Worm (Caenorhabditis elegans) whole organism, L1 larva: ENCODE results near the gene ZK632.9.

Experiments used
- C16A3.4 ChIP-seq: fragments of 150-350 bp; optimal IDR thresholded peaks from 2 replicates; lab custom pipeline; 2014; ENCODE audit warnings: missing biosample characterization, missing genetic modification characterization
- C34B4.2 ChIP-seq: sonication (generic microtip); optimal IDR thresholded peaks from 2 replicates; lab custom pipeline; 2017; ENCODE audit warnings: mild to moderate bottlenecking, missing genetic modification characterization, missing compliant biosample characterization
- aha-1 ChIP-seq: fragments of 150-350 bp; optimal IDR thresholded peaks from 2 replicates; lab custom pipeline; 2014; ENCODE audit warnings: missing biosample characterization, missing genetic modification characterization
- alr-1 ChIP-seq: fragments of 200-800 bp; sonication (Bioruptor generic); optimal IDR thresholded peaks from 2 replicates; lab custom pipeline; 2018; ENCODE audit warnings: borderline replicate concordance, mild to moderate bottlenecking, missing genetic modification characterization, missing compliant biosample characterization
- blmp-1 ChIP-seq: fragments of 150-350 bp; optimal IDR thresholded peaks from 2 replicates; lab custom pipeline; 2014; ENCODE audit warnings: missing biosample characterization, missing genetic modification characterization
- ceh-63 ChIP-seq: fragments of 200-800 bp; sonication (Bioruptor generic); optimal IDR thresholded peaks from 2 replicates; lab custom pipeline; 2018; ENCODE audit warnings: mild to moderate bottlenecking, missing genetic modification characterization, missing compliant biosample characterization
- ceh-8 ChIP-seq: fragments of 200-800 bp; sonication (Bioruptor generic); optimal IDR thresholded peaks from 2 replicates; lab custom pipeline; 2018; ENCODE audit warnings: mild to moderate bottlenecking, missing genetic modification characterization, moderate library complexity, missing compliant biosample characterization
- ceh-90 ChIP-seq: sonication (generic microtip); optimal IDR thresholded peaks from 2 replicates; lab custom pipeline; 2016; ENCODE audit warnings: missing genetic modification characterization, missing compliant biosample characterization
- efl-1 ChIP-seq, 4 experiments: fragments of 150-350 bp; optimal IDR thresholded peaks in 3 of 4; peaks in 1 of 4; 1 replicate in 1 of 4; 2 replicates in 3 of 4; lab custom pipeline; 2014; ENCODE audit warnings: missing biosample characterization in 2 of 4, missing genetic modification characterization in 2 of 4, missing genetic modification reagents in 2 of 4
- efl-3 ChIP-seq: fragments of 200-800 bp; sonication (Bioruptor generic); optimal IDR thresholded peaks from 2 replicates; lab custom pipeline; 2018; ENCODE audit warnings: mild to moderate bottlenecking, missing genetic modification characterization, missing compliant biosample characterization
- egl-13 ChIP-seq: sonication (generic microtip); optimal IDR thresholded peaks from 2 replicates; lab custom pipeline; 2016; ENCODE audit warnings: missing genotype, missing genetic modification reagents, missing genetic modification characterization, missing compliant biosample characterization
- egl-27 ChIP-seq, 2 experiments: fragments of 150-350 bp in 1 of 2; sonication (generic microtip); optimal IDR thresholded peaks; 3 replicates each; lab custom pipeline; 2017 to 2018; ENCODE audit warnings: missing biosample characterization in 2 of 2, missing genetic modification characterization in 2 of 2, missing genetic modification reagents in 2 of 2
- elt-2 ChIP-seq: sonication (generic microtip); optimal IDR thresholded peaks from 2 replicates; lab custom pipeline; 2016; ENCODE audit warnings: missing genetic modification characterization, mild to moderate bottlenecking, inconsistent platforms, missing compliant biosample characterization, missing genetic modification reagents
- fkh-4 ChIP-seq: sonication (generic microtip); optimal IDR thresholded peaks from 2 replicates; lab custom pipeline; 2016; ENCODE audit warnings: missing compliant biosample characterization, missing genetic modification characterization, borderline replicate concordance
- hlh-17 ChIP-seq: fragments of 200-800 bp; sonication (Bioruptor generic); optimal IDR thresholded peaks from 2 replicates; lab custom pipeline; 2018; ENCODE audit warnings: missing genetic modification characterization, mild to moderate bottlenecking, missing compliant biosample characterization, moderate library complexity, borderline replicate concordance
- irx-1 ChIP-seq: sonication (generic microtip); optimal IDR thresholded peaks from 2 replicates; lab custom pipeline; 2016; ENCODE audit warnings: missing genetic modification characterization, missing compliant biosample characterization
- lin-35 ChIP-seq, 2 experiments: fragments of 150-350 bp; optimal IDR thresholded peaks; 2 replicates each; lab custom pipeline; 2014; ENCODE audit warnings: missing biosample characterization in 2 of 2, missing genetic modification characterization in 2 of 2, missing genetic modification reagents in 2 of 2
- lsy-2 ChIP-seq, 2 experiments: fragments of 150-350 bp; optimal IDR thresholded peaks; 2 replicates each; lab custom pipeline; 2014; ENCODE audit warnings: missing biosample characterization in 2 of 2, missing genetic modification characterization in 2 of 2
- mab-9 ChIP-seq: fragments of 200-800 bp; sonication (Bioruptor generic); IDR thresholded peaks from 2 replicates; pipeline ENCODE4 v1.3.6; 2022; ENCODE audit warnings: missing genetic modification reagents, missing genetic modification characterization, missing compliant biosample characterization
- mef-2 ChIP-seq: fragments of 150-350 bp; optimal IDR thresholded peaks from 2 replicates; lab custom pipeline; 2014; ENCODE audit warnings: missing biosample characterization, missing genetic modification characterization
- nhr-11 ChIP-seq: fragments of 150-350 bp; optimal IDR thresholded peaks from 2 replicates; lab custom pipeline; 2014; ENCODE audit warnings: missing biosample characterization, missing genetic modification characterization
- nhr-19 ChIP-seq: fragments of 200-800 bp; sonication (Bioruptor generic); conservative IDR thresholded peaks from 2 replicates; pipeline ENCODE4 v1.3.6; 2022; ENCODE audit warnings: missing genetic modification characterization, missing compliant biosample characterization
- nhr-20 ChIP-seq: sonication (generic microtip); optimal IDR thresholded peaks from 2 replicates; lab custom pipeline; 2016; ENCODE audit warnings: mild to moderate bottlenecking, missing genetic modification characterization, missing compliant biosample characterization
- nhr-237 ChIP-seq: fragments of 150-350 bp; optimal IDR thresholded peaks from 2 replicates; lab custom pipeline; 2014; ENCODE audit warnings: missing biosample characterization, missing genetic modification characterization
- nhr-71 ChIP-seq: sonication (generic microtip); optimal IDR thresholded peaks from 2 replicates; lab custom pipeline; 2016; ENCODE audit warnings: mild to moderate bottlenecking, missing genetic modification characterization, moderate library complexity, missing compliant biosample characterization
- nhr-77 ChIP-seq: fragments of 150-350 bp; optimal IDR thresholded peaks from 2 replicates; lab custom pipeline; 2014; ENCODE audit warnings: missing biosample characterization, missing genetic modification characterization
- nhr-85 ChIP-seq: sonication (generic microtip); peaks from one replicate; lab custom pipeline; 2016; ENCODE audit warnings: missing genetic modification characterization, inconsistent platforms, missing compliant biosample characterization
- nhr-90 ChIP-seq: sonication (generic microtip); optimal IDR thresholded peaks from 2 replicates; lab custom pipeline; 2016; ENCODE audit warnings: mild to moderate bottlenecking, missing genetic modification characterization, missing compliant biosample characterization; ENCODE audit not compliant: poor library complexity
- pag-3 ChIP-seq: sonication (generic microtip); optimal IDR thresholded peaks from 2 replicates; lab custom pipeline; 2017; ENCODE audit warnings: missing genetic modification characterization, mild to moderate bottlenecking, missing compliant biosample characterization, antibody characterized with exemption, borderline replicate concordance; ENCODE audit not compliant: insufficient read depth
- pax-3 ChIP-seq: fragments of 200-800 bp; sonication (Bioruptor generic); optimal IDR thresholded peaks from 2 replicates; lab custom pipeline; 2018; ENCODE audit warnings: mild to moderate bottlenecking, missing genetic modification characterization, moderate library complexity, missing compliant biosample characterization
- snpc-4 ChIP-seq: fragments of 150-350 bp; optimal IDR thresholded peaks from 2 replicates; lab custom pipeline; 2014; ENCODE audit warnings: missing biosample characterization, missing genetic modification characterization
- snu-23 ChIP-seq: sonication (generic microtip); optimal IDR thresholded peaks from 2 replicates; lab custom pipeline; 2016; ENCODE audit warnings: missing genetic modification characterization, missing compliant biosample characterization
- sox-4 ChIP-seq: sonication (generic microtip); optimal IDR thresholded peaks from 2 replicates; lab custom pipeline; 2016; ENCODE audit warnings: missing genetic modification characterization, missing compliant biosample characterization
- sptf-1 ChIP-seq: fragments of 150-350 bp; optimal IDR thresholded peaks from 2 replicates; lab custom pipeline; 2014; ENCODE audit warnings: missing biosample characterization, missing genetic modification characterization
- sup-37 ChIP-seq: fragments of 200-800 bp; sonication (Bioruptor generic); optimal IDR thresholded peaks from 2 replicates; lab custom pipeline; 2018; ENCODE audit warnings: mild to moderate bottlenecking, missing genetic modification characterization, missing compliant biosample characterization
- unc-30 ChIP-seq: sonication (generic microtip); optimal IDR thresholded peaks from 2 replicates; lab custom pipeline; 2017; ENCODE audit warnings: missing biosample characterization, missing genetic modification characterization
- unc-62 ChIP-seq: fragments of 150-350 bp; optimal IDR thresholded peaks from 2 replicates; lab custom pipeline; 2014; ENCODE audit warnings: missing biosample characterization, missing genetic modification reagents, missing genetic modification characterization
- unc-86 ChIP-seq: sonication (generic microtip); optimal IDR thresholded peaks from 2 replicates; lab custom pipeline; 2016; ENCODE audit warnings: missing genetic modification characterization, missing compliant biosample characterization
- zip-4 ChIP-seq: fragments of 200-800 bp; sonication (Bioruptor generic); optimal IDR thresholded peaks from 2 replicates; lab custom pipeline; 2018; ENCODE audit warnings: mild to moderate bottlenecking, missing genetic modification characterization, moderate library complexity, missing compliant biosample characterization
- ztf-11 ChIP-seq, 2 experiments: sonication (generic microtip); optimal IDR thresholded peaks; 2 replicates each; lab custom pipeline; 2016 to 2017; ENCODE audit warnings: missing genetic modification characterization in 2 of 2, missing biosample characterization in 1 of 2, missing compliant biosample characterization in 1 of 2

The ZK632.9 gene

ce11 chrIII:9793592-9794417 lies 31.4 kb downstream of the ZK632.9 start, which contains the start of the genes R10E11.9 and mcm-6 (continued):
- no peak for TF ChIP-seq aha-1 (tag; lab: Kevin White, UChicago)
- peak; percentile 78 to 83 for TF ChIP-seq efl-1 (optimal IDR thresholded peaks at IDR 0.05; lab: Kevin White, UChicago)
- peak; percentile 83 to 97 for TF ChIP-seq efl-1 (GFP tag; optimal IDR thresholded peaks at IDR 0.05 in 1 of 2; lab: Kevin White, UChicago)
- peak; percentile 33 for TF ChIP-seq nhr-71 (tag; lab: Kevin White, UChicago)
- no peak for TF ChIP-seq egl-27 (tag; optimal IDR thresholded peaks at IDR 0.05; lab: Kevin White, UChicago)
- TF ChIP-seq mef-2 (tag; lab: Kevin White, UChicago), result no peak
- peak in 1 of 2 experiments; percentile 71 for TF ChIP-seq lsy-2 (tag; optimal IDR thresholded peaks at IDR 0.05; lab: Kevin White, UChicago)
- no peak for TF ChIP-seq hlh-17
- no peak for TF ChIP-seq sptf-1
- TF ChIP-seq C16A3.4 (tag; lab: Kevin White, UChicago), result peak; percentile 40
- peak; percentile 42 for TF ChIP-seq nhr-20 (tag; lab: Kevin White, UChicago)
- TF ChIP-seq sox-4 (tag; lab: Kevin White, UChicago), result no peak
- TF ChIP-seq nhr-11 (tag; lab: Kevin White, UChicago), result no peak
- TF ChIP-seq pag-3 (tag; lab: Kevin White, UChicago), result no peak

- TF ChIP-seq nhr-90 (tag; lab: Kevin White, UChicago) (no peak), unc-30 (tag; lab: Kevin White, UChicago) (no peak), egl-13 (tag; lab: Kevin White, UChicago) (no peak), unc-86 (no peak), fkh-4 (tag; lab: Kevin White, UChicago) (no peak), blmp-1 (tag; lab: Kevin White, UChicago) (no peak), ztf-11 (tag; optimal IDR thresholded peaks at IDR 0.05; lab: Kevin White, UChicago) (no peak), nhr-20 (tag; lab: Kevin White, UChicago) (no peak), lsy-2 (tag; optimal IDR thresholded peaks at IDR 0.05; lab: Kevin White, UChicago) (no peak), pax-3 (tag; lab: Kevin White, UChicago) (no peak)
- TF ChIP-seq, all 84 proteins: peak for 0
Measured at ce11 chrIII:9789607-9790073, 35.6 kb downstream of the ZK632.9 start, which contains the start of gene R10E11.5. Gene R10E11.5 (minus strand): TSS chrIII:9789657.

DNA sequence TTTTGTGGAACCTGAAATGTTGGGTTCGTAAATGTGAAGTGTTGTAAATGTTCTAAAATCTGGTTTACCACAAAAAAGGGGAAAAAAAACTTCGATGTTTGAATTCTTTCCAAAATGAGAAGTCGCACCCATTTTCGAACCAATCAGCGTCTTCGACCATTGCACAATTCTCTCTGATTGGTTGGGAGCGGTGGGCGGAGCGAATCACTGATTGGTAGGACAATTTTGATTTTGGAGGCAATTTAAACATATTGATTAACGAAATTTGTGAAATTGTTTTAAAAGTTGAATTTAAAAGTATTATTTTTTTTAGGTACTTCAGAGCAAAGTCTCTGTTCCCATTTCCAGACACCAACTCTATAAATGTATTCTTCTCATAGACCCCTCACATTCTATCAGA lies 36.1 kb downstream of the ZK632.9 start:
- TF ChIP-seq sup-37 (GFP tag; lab: Kevin White, UChicago) (no peak), mab-9 (GFP tag; lab: Robert Waterston, UW) (no peak), efl-1 (optimal IDR thresholded peaks at IDR 0.05; lab: Kevin White, UChicago) (no peak), efl-1 (GFP tag; optimal IDR thresholded peaks at IDR 0.05 in 1 of 2; lab: Kevin White, UChicago) (peak in 1 of 2 experiments; percentile 51)

DNA sequence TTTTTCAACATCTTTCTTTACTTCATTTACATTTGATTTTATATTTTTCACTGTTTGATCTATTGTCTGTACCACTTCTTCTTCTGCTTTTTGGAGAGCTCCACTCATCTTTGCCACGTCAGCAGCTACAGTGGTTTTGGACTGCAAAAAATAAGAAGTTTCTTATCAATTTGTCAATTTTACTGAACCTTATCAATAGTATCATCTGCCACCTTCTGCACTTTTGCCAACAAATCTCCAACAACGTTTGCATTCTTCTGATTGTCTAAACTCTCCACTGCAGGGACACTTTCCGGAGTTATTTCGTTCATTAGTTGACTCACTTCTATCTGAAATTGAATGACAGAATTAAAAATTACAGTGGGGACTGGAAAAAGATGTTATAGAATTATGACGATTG lies 38.5 kb downstream of the ZK632.9 start:
- TF ChIP-seq lin-35 (GFP tag; optimal IDR thresholded peaks at IDR 0.05; lab: Kevin White, UChicago) (peak in 1 of 2 experiments; percentile 15), elt-2 (tag; lab: Kevin White, UChicago) (peak; percentile 56), nhr-77 (no peak)

ce11 chrIII:9783133-9783590 lies 42.1 kb downstream of the ZK632.9 start:
- peak in 1 of 2 experiments; percentile 37 for TF ChIP-seq lsy-2 (tag; optimal IDR thresholded peaks at IDR 0.05; lab: Kevin White, UChicago)
- no peak for TF ChIP-seq snpc-4 (tag; lab: Kevin White, UChicago)
- TF ChIP-seq alr-1, result no peak
- peak; percentile 37 for TF ChIP-seq nhr-19 (GFP tag; lab: Robert Waterston, UW)
- peak; percentile 23 for TF ChIP-seq nhr-85
- TF ChIP-seq sox-4 (tag; lab: Kevin White, UChicago), result no peak
- peak; percentile 9 for TF ChIP-seq snu-23 (GFP tag; lab: Kevin White, UChicago)
- no peak for TF ChIP-seq zip-4 (GFP tag; lab: Kevin White, UChicago)
- no peak for TF ChIP-seq irx-1 (tag; lab: Kevin White, UChicago)
- TF ChIP-seq ceh-8 (GFP tag; lab: Kevin White, UChicago), result no peak
- TF ChIP-seq nhr-237 (tag; lab: Kevin White, UChicago), result no peak
- no peak for TF ChIP-seq ceh-63 (GFP tag; lab: Kevin White, UChicago)
- no peak for TF ChIP-seq pax-3 (tag; lab: Kevin White, UChicago)
- TF ChIP-seq ceh-90 (tag; lab: Kevin White, UChicago), result no peak
- no peak for TF ChIP-seq efl-3
- TF ChIP-seq unc-62 (GFP tag; lab: Kevin White, UChicago), result no peak
- no peak for TF ChIP-seq blmp-1 (tag; lab: Kevin White, UChicago)
- TF ChIP-seq nhr-71 (tag; lab: Kevin White, UChicago), result peak; percentile 32
- TF ChIP-seq elt-2 (tag; lab: Kevin White, UChicago), result peak; percentile 19
- no peak for TF ChIP-seq C34B4.2 (tag; lab: Kevin White, UChicago)
